Fruit fly (Drosophila melanogaster): Measurements from ENCODE around the gene Rh7.

Gene Rh7

DNA sequence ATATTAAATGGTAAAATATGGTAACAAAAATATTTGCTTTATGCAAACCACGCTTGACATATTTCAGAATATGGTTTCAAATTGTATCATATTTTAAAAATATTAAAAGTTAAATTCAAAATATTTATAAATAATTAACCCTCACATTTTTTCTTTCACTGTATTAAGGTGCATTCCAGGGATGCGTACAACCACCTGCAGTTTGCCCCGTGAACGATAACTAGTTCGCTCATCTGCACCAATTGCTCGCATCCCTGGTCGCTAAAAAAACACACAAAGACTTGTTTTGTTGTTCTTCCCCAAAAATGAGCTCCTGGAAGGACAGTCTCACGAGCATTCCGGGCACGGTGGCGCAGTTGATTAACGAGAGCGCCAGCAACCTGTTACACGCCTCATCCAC is 43.4 kb downstream of the Rh7 start, which contains the start of gene DEF8 (continued):
- TF ChIP-seq CG8281 (tag; optimal IDR thresholded peaks at IDR 0.05) (peak; percentile 61), BtbVII (GFP tag; optimal IDR thresholded peaks at IDR 0.05) (peak; percentile 61), Hr3 (GFP tag; optimal IDR thresholded peaks at IDR 0.05) (peak; percentile 86), sens-2 (GFP tag; IDR thresholded peaks at IDR 0.05) (peak; percentile 76; the same call in 1 of the 2 replicates), Oaz (GFP tag; IDR thresholded peaks at IDR 0.05) (peak; percentile 66), salm (tag; optimal IDR thresholded peaks at IDR 0.05) (peak; percentile 61), C15 (GFP tag; IDR thresholded peaks at IDR 0.05) (peak; percentile 78; the same call in 2 of the 3 replicates), CG16813 (GFP tag; IDR thresholded peaks at IDR 0.05; ENCODE audit: partially characterized antibody) (peak; percentile 41; the same call in 1 of the 3 replicates), slou (GFP tag; optimal IDR thresholded peaks at IDR 0.05) (no peak), NfI (GFP tag; optimal IDR thresholded peaks at IDR 0.05) (peak; percentile 77), CG30403 (GFP tag; optimal IDR thresholded peaks at IDR 0.05) (peak; percentile 77), NFAT (GFP tag; IDR thresholded peaks at IDR 0.05) (peak; percentile 71), dmrt99B (tag; optimal IDR thresholded peaks at IDR 0.05) (peak; percentile 83), CG11695 (GFP tag; IDR thresholded peaks at IDR 0.05) (peak; percentile 88), maf-S (GFP tag; optimal IDR thresholded peaks at IDR 0.05) (no peak), HLHmδ (GFP tag; optimal IDR thresholded peaks at IDR 0.05) (no peak), CG6791 (GFP tag; IDR thresholded peaks at IDR 0.05; ENCODE audit: partially characterized antibody) (no peak), ranshi (GFP tag; IDR thresholded peaks at IDR 0.05) (peak; percentile 91), sob (GFP tag; IDR thresholded peaks at IDR 0.05) (peak; percentile 87), CG1024 (GFP tag; IDR thresholded peaks at IDR 0.05) (peak; percentile 74; the same call in 1 of the 2 replicates), p53 (GFP tag; optimal IDR thresholded peaks at IDR 0.05) (no peak), CTCF (GFP tag; optimal IDR thresholded peaks at IDR 0.05) (no peak), gfzf (GFP tag; optimal IDR thresholded peaks at IDR 0.05) (no peak), stc (GFP tag; IDR thresholded peaks at IDR 0.05) (peak; percentile 91), CG1832 (GFP tag; optimal IDR thresholded peaks at IDR 0.05) (no peak), CG4360 (GFP tag; IDR thresholded peaks at IDR 0.05) (peak; percentile 30), sisA (GFP tag; IDR thresholded peaks at IDR 0.05) (peak; percentile 78), abd-A (tag; optimal IDR thresholded peaks at IDR 0.05) (no peak), Meics (GFP tag; optimal IDR thresholded peaks at IDR 0.05) (peak; percentile 84), psq (GFP tag; optimal IDR thresholded peaks at IDR 0.05) (peak; percentile 52), Doc2 (GFP tag; IDR thresholded peaks at IDR 0.05) (no peak), CG34422 (GFP tag; IDR thresholded peaks at IDR 0.05) (peak; percentile 86), CG9932 (GFP tag; IDR thresholded peaks at IDR 0.05) (peak; percentile 71; the same call in 1 of the 2 replicates), CG12744 (GFP tag; optimal IDR thresholded peaks at IDR 0.05) (no peak), ap (GFP tag; IDR thresholded peaks at IDR 0.05) (peak; percentile 87), vvl (GFP tag; IDR thresholded peaks at IDR 0.05) (peak; percentile 95), grn (GFP tag; optimal IDR thresholded peaks at IDR 0.05) (no peak), pb (GFP tag; optimal IDR thresholded peaks at IDR 0.05) (no peak), D (optimal IDR thresholded peaks at IDR 0.05) (no peak), D (GFP tag; optimal IDR thresholded peaks at IDR 0.05) (peak; percentile 75), sc (optimal IDR thresholded peaks at IDR 0.05) (no peak), sc (GFP tag; optimal IDR thresholded peaks at IDR 0.05) (peak; percentile 65), al (GFP tag; IDR thresholded peaks at IDR 0.05) (peak; percentile 65; the same call in 1 of the 2 replicates), CG11085 (GFP tag; IDR thresholded peaks at IDR 0.05) (peak; percentile 67), CG6175 (GFP tag; IDR thresholded peaks at IDR 0.05) (no peak), CG2116 (GFP tag; optimal IDR thresholded peaks at IDR 0.05) (peak; percentile 74), Doc3 (GFP tag; IDR thresholded peaks at IDR 0.05; ENCODE audit: partially characterized antibody) (no peak), dmrt11E (tag; optimal IDR thresholded peaks at IDR 0.05) (peak; percentile 91), B-H2 (GFP tag; optimal IDR thresholded peaks at IDR 0.05) (no peak), CG10431 (GFP tag; optimal IDR thresholded peaks at IDR 0.05) (peak; percentile 42), ems (GFP tag; optimal IDR thresholded peaks at IDR 0.05) (no peak), NC2β (GFP tag; optimal IDR thresholded peaks at IDR 0.05) (peak; percentile 36), Bteb2 (GFP tag; optimal IDR thresholded peaks at IDR 0.05) (peak; percentile 19)

Data from whole organism, embryonic.